Fruit fly (Drosophila melanogaster) whole organism, wandering third instar larva: ENCODE measurements around the gene CG14075.
A peak's percentile ranks its signal among the peaks of the same experiment; 100 is the strongest.

Experiments used
- Abd-B ChIP-seq: fragments of >200 bp; optimal IDR thresholded peaks from 2 replicates; lab custom pipeline; 2017; ENCODE audit warnings: missing biosample characterization, missing genetic modification characterization
- CG32264 ChIP-seq: fragments of 200-800 bp; sonication (Bioruptor generic); optimal IDR thresholded peaks from 2 replicates; lab custom pipeline; 2016; ENCODE audit warnings: missing biosample characterization, missing genetic modification characterization
- CrebA ChIP-seq: fragments of 200-800 bp; sonication (Bioruptor generic); optimal IDR thresholded peaks from 2 replicates; lab custom pipeline; 2016; ENCODE audit warnings: missing biosample characterization, mild to moderate bottlenecking, missing genetic modification characterization, borderline replicate concordance
- Dfd ChIP-seq: fragments of >200 bp; optimal IDR thresholded peaks from 2 replicates; lab custom pipeline; 2017; ENCODE audit warnings: missing biosample characterization, missing genetic modification characterization
- Dif ChIP-seq: fragments of 200-275, 200-300 bp; sonication (Bioruptor generic); optimal IDR thresholded peaks from 2 replicates; lab custom pipeline; 2018; ENCODE audit warnings: missing biosample characterization, missing genetic modification characterization; ENCODE audit not compliant: partially characterized antibody
- HLH106 ChIP-seq: fragments of 200-800 bp; optimal IDR thresholded peaks from 3 replicates; lab custom pipeline; 2019; ENCODE audit warnings: missing biosample characterization, mild to moderate bottlenecking, missing genetic modification characterization, moderate library complexity
- Hnf4 ChIP-seq: fragments of 200-800 bp; sonication (Bioruptor generic); optimal IDR thresholded peaks from 2 replicates; lab custom pipeline; 2016; ENCODE audit warnings: missing biosample characterization, mild to moderate bottlenecking, missing genetic modification characterization
- Hr78 ChIP-seq: fragments of >200 bp; optimal IDR thresholded peaks from 2 replicates; lab custom pipeline; 2017; ENCODE audit warnings: missing biosample characterization, missing genetic modification characterization
- Hr83 ChIP-seq: fragments of 200-300 bp; sonication (Bioruptor generic); optimal IDR thresholded peaks from 2 replicates; lab custom pipeline; 2016; ENCODE audit warnings: missing biosample characterization, mild to moderate bottlenecking, missing genetic modification characterization, moderate library complexity; ENCODE audit not compliant: poor library complexity, severe bottlenecking
- Jra ChIP-seq: sonication (Bioruptor generic); optimal IDR thresholded peaks from 2 replicates; lab custom pipeline; 2016; ENCODE audit warnings: missing biosample characterization, missing genetic modification characterization
- Mio ChIP-seq: sonication (Bioruptor generic); optimal IDR thresholded peaks from 2 replicates; lab custom pipeline; 2016; ENCODE audit warnings: missing biosample characterization, missing genetic modification characterization
- Myc ChIP-seq: fragments of >200 bp; optimal IDR thresholded peaks from 2 replicates; lab custom pipeline; 2017
- OdsH ChIP-seq: fragments of 200-800 bp; sonication (Bioruptor generic); optimal IDR thresholded peaks from 2 replicates; lab custom pipeline; 2016; ENCODE audit warnings: missing biosample characterization, mild to moderate bottlenecking, missing genetic modification characterization
- Rel ChIP-seq, 2 experiments: fragments of 200-800 bp; sonication (Bioruptor generic) in 1 of 2; optimal IDR thresholded peaks; 2 replicates in 1 of 2; 3 replicates in 1 of 2; lab custom pipeline; 2016 to 2019; ENCODE audit warnings: mild to moderate bottlenecking in 2 of 2, missing biosample characterization in 2 of 2, missing genetic modification characterization in 2 of 2, moderate library complexity in 1 of 2
- Sp1 ChIP-seq: fragments of 200-800 bp; sonication (Bioruptor generic); optimal IDR thresholded peaks from 3 replicates; lab custom pipeline; 2019; ENCODE audit warnings: missing biosample characterization, mild to moderate bottlenecking, missing genetic modification characterization, moderate library complexity
- Vsx2 ChIP-seq: fragments of 200-300, 225-300 bp; sonication (Bioruptor generic); optimal IDR thresholded peaks from 2 replicates; lab custom pipeline; 2018; ENCODE audit warnings: missing biosample characterization, missing genetic modification characterization; ENCODE audit not compliant: partially characterized antibody
- brk ChIP-seq: fragments of 200-800 bp; sonication (Bioruptor generic); optimal IDR thresholded peaks from 2 replicates; lab custom pipeline; 2016; ENCODE audit warnings: missing biosample characterization, mild to moderate bottlenecking, missing genetic modification characterization
- dl ChIP-seq, 2 experiments: fragments of 175-275, 200-275 bp in 1 of 2; fragments of 200-275 bp in 1 of 2; sonication (Bioruptor generic); optimal IDR thresholded peaks; lab custom pipeline; 2018; ENCODE audit warnings: mild to moderate bottlenecking in 2 of 2, missing biosample characterization in 2 of 2, missing genetic modification characterization in 2 of 2, moderate library complexity in 2 of 2; ENCODE audit not compliant: partially characterized antibody in 2 of 2, insufficient read depth in 1 of 2
- dmrt93B ChIP-seq: fragments of 200-800 bp; sonication (Bioruptor generic); optimal IDR thresholded peaks from 2 replicates; lab custom pipeline; 2018; ENCODE audit warnings: missing biosample characterization, mild to moderate bottlenecking, missing genetic modification characterization
- dsf ChIP-seq: sonication (Bioruptor generic); optimal IDR thresholded peaks from 2 replicates; lab custom pipeline; 2016; ENCODE audit warnings: missing biosample characterization, missing genetic modification characterization, borderline replicate concordance
- ey ChIP-seq: fragments of 200-800 bp; sonication (Bioruptor generic); optimal IDR thresholded peaks from 2 replicates; lab custom pipeline; 2016; ENCODE audit warnings: missing biosample characterization, missing genetic modification characterization
- fru ChIP-seq: fragments of 200-800 bp; sonication (Bioruptor generic); optimal IDR thresholded peaks from 3 replicates; lab custom pipeline; 2016; ENCODE audit warnings: missing biosample characterization, mild to moderate bottlenecking, missing genetic modification characterization
- lola ChIP-seq: fragments of >200 bp; optimal IDR thresholded peaks from 2 replicates; lab custom pipeline; 2017; ENCODE audit warnings: missing biosample characterization, missing genetic modification characterization
- pan ChIP-seq: fragments of >200 bp; optimal IDR thresholded peaks from 2 replicates; lab custom pipeline; 2017
- psq ChIP-seq: fragments of 200-800 bp; sonication (Bioruptor generic); optimal IDR thresholded peaks from 3 replicates; lab custom pipeline; 2017; ENCODE audit warnings: missing biosample characterization, mild to moderate bottlenecking, missing genetic modification characterization, moderate library complexity
- rgr ChIP-seq: fragments of 200-800 bp; sonication (Bioruptor generic); optimal IDR thresholded peaks from 3 replicates; lab custom pipeline; 2016; ENCODE audit warnings: missing biosample characterization, mild to moderate bottlenecking, missing genetic modification characterization
- sage ChIP-seq: fragments of 200-800 bp; sonication (Bioruptor generic); optimal IDR thresholded peaks from 2 replicates; lab custom pipeline; 2016; ENCODE audit warnings: missing biosample characterization, mild to moderate bottlenecking, missing genetic modification characterization
- usp ChIP-seq: fragments of >200 bp; optimal IDR thresholded peaks from 2 replicates; lab custom pipeline; 2017; ENCODE audit warnings: missing biosample characterization, missing genetic modification characterization

Gene CG14075

DNA sequence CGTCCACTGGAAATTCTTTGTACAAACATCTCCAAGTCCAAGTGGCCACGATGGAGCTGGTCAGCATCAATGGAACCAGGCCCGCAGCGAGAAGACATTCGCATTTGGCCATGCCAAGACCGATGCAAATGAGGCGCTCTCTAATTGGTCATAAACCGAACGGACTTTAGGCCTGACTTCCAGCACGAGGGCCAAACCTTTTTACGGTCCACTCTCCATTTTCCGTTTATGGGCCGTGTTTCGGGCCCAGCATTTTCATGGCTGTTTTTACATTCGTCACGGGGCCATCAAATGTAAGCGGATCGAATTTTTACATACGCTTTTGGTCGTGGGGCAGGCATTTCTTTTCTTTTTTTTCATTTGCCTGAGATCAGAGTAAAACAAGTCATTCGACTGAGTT is 4.8 kb downstream of the CG14075 start, which contains the start of gene CG34256:
CG34256 (minus strand) TSS at position 205 of the 400 bp plus-strand sequence.
- no peak for TF ChIP-seq Abd-B (GFP tag; lab: Kevin White, UChicago)
- no peak for TF ChIP-seq ey (GFP tag; lab: Kevin White, UChicago)
- TF ChIP-seq Vsx2 (GFP tag; lab: Kevin White, UChicago) = no peak
- no peak for TF ChIP-seq dsf (GFP tag; lab: Kevin White, UChicago)
- TF ChIP-seq CrebA (GFP tag; lab: Kevin White, UChicago) = no peak
- TF ChIP-seq Dfd (GFP tag; lab: Kevin White, UChicago) = no peak
- TF ChIP-seq usp (GFP tag; lab: Kevin White, UChicago) = no peak
- TF ChIP-seq fru = no peak
- no peak for TF ChIP-seq Hnf4
- TF ChIP-seq pan (lab: Kevin White, UChicago) = no peak
- no peak for TF ChIP-seq dmrt93B (GFP tag; lab: Kevin White, UChicago)
- no peak for TF ChIP-seq Mio (GFP tag; lab: Kevin White, UChicago)
- no peak for TF ChIP-seq lola
- no peak for TF ChIP-seq HLH106 (tag; lab: Kevin White, UChicago)
- no peak for TF ChIP-seq Jra (GFP tag; lab: Kevin White, UChicago)
- TF ChIP-seq Hr78 (GFP tag; lab: Kevin White, UChicago) = no peak
- no peak for TF ChIP-seq CG32264 (GFP tag; lab: Kevin White, UChicago)
- no peak for TF ChIP-seq sage (GFP tag; lab: Kevin White, UChicago)
- TF ChIP-seq Dif (GFP tag; lab: Kevin White, UChicago) = no peak
- no peak for TF ChIP-seq psq (GFP tag; lab: Kevin White, UChicago)

- TF ChIP-seq fru (no peak), Myc (lab: Kevin White, UChicago) (peak; percentile 63), pan (lab: Kevin White, UChicago) (no peak)
These were observed 8.1 kb downstream of the CG14075 start for dm6 chr3L:18992820-18993219.

DNA sequence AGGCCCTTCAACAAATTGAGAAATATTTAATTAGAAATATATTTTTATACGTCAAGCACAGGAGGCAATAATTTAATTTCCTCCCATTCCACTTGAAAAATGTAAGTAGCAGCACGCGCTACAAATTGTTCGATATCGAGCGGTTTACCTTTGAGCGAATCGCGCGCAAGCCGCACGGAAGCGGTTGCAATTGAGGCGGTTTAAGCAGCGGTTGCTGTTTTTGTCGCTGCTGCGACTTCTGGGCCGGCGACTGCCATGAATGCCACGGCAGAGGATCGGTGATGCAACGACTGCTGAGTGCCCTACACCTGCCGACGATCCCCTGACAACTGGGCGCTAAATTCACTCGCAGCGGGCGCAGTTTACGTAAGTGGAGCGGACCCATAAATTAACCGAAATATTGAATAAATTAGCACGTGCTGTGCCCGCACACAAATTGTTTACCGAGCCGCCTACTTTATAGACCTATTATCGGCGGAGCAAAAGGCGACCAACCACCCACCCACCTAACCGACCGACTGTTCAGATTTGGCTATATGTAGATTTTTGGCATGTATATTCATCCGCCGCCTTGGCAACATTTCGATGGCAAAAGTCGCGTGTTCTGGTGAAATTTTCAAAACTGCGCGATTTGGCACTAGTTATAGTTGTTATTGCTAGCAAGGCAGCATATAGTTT is 9.0 kb downstream of the CG14075 start:
- TF ChIP-seq Myc (lab: Kevin White, UChicago) (peak; percentile 49), Sp1 (GFP tag; lab: Kevin White, UChicago) (no peak)
- TF ChIP-seq, all 38 proteins: peak for 1

dm6 chr3L:18994505-18994969 is 9.8 kb downstream of the CG14075 start:
- TF ChIP-seq psq (GFP tag; lab: Kevin White, UChicago) (no peak), dsf (GFP tag; lab: Kevin White, UChicago) (no peak), Mio (GFP tag; lab: Kevin White, UChicago) (no peak), usp (GFP tag; lab: Kevin White, UChicago) (no peak), Rel (GFP tag; optimal IDR thresholded peaks at IDR 0.05; lab: Kevin White, UChicago) (no peak), Rel (tag; optimal IDR thresholded peaks at IDR 0.05; lab: Kevin White, UChicago) (no peak), OdsH (GFP tag; lab: Kevin White, UChicago) (no peak), Hr78 (GFP tag; lab: Kevin White, UChicago) (no peak), brk (GFP tag; lab: Kevin White, UChicago) (no peak), Vsx2 (GFP tag; lab: Kevin White, UChicago) (no peak), dl (GFP tag; optimal IDR thresholded peaks at IDR 0.05; lab: Kevin White, UChicago; ENCODE audit: insufficient read depth in 1 of 2, partially characterized antibody in 2 of 2) (no peak), fru (no peak), Sp1 (GFP tag; lab: Kevin White, UChicago) (peak; percentile 5), rgr (GFP tag; lab: Kevin White, UChicago) (peak; percentile 1)

DNA sequence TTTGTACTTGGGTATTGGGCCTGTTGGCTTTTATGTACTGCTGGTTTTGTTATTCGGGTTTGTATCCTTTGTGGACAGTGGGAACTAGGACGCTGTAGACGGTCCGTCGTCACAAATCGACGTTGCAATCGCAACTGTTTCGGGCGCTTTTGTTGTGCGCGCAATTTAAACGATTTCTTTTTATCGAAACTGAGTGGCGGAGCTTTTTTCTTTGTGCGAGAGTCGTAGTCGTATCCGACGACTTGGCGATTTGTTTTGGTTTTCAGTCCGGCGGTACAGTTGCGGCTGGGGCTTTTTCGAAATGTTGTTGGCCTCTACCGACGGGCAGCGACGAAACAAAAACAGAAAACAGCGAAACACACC is 10.9 kb downstream of the CG14075 start:
- TF ChIP-seq dsf (GFP tag; lab: Kevin White, UChicago) (no peak), Rel (GFP tag; optimal IDR thresholded peaks at IDR 0.05; lab: Kevin White, UChicago) (no peak), Rel (tag; optimal IDR thresholded peaks at IDR 0.05; lab: Kevin White, UChicago) (peak; percentile 88), CrebA (GFP tag; lab: Kevin White, UChicago) (peak; percentile 70), Hr83 (GFP tag; lab: Kevin White, UChicago) (peak; percentile 15)
